Fruit fly (Drosophila melanogaster) whole organism: ENCODE measurements around the gene trio.

Experiments
- pan ChIP-seq: fragments of >200 bp; optimal IDR thresholded peaks from 2 replicates; lab custom pipeline; 2017
- psq ChIP-seq: fragments of >200 bp; optimal IDR thresholded peaks from 2 replicates; lab custom pipeline; 2017

DNA sequence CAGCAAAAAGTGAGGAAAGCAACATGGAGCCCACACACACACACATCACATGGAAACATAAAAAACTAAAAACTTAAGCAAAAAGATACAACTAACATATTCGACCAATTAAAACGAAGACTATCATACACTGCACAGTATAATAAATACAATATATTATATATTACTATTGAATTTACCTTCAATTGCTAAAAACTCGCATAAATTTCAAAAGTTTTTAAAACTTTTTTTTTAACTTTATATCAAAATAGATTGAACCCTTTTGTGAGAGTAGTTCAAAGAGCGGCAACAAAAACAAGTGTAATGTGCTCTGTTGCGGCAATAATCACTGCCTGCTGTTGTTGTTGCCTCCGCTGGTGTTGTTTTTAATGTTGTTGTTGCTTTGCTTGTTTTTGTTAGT lies 29.7 kb upstream of the trio start:
- TF ChIP-seq psq (no peak), pan (no peak)
